Worm (Caenorhabditis elegans) whole organism, mixed stage, embryonic: ENCODE measurements around the gene his-31.

ENCODE experiments used
- M03D4.4 ChIP-seq: sonication (generic microtip); optimal IDR thresholded peaks from 2 replicates; lab custom pipeline; 2017; ENCODE audit warnings: mild to moderate bottlenecking, missing genetic modification characterization, missing compliant biosample characterization
- bed-3 ChIP-seq: fragments of 200-800 bp; sonication (Bioruptor generic); optimal IDR thresholded peaks from 3 replicates; lab custom pipeline; 2018; ENCODE audit warnings: mild to moderate bottlenecking, missing genetic modification characterization, moderate library complexity, missing compliant biosample characterization
- blmp-1 ChIP-seq: fragments of 150-350 bp; optimal IDR thresholded peaks from 2 replicates; lab custom pipeline; 2014; ENCODE audit warnings: missing biosample characterization, missing genetic modification characterization
- ceh-39 ChIP-seq: fragments of 150-350 bp; optimal IDR thresholded peaks from 2 replicates; lab custom pipeline; 2014; ENCODE audit warnings: missing biosample characterization, missing genetic modification characterization
- ceh-43 ChIP-seq: fragments of 200-800 bp; sonication (Bioruptor generic); optimal IDR thresholded peaks from 2 replicates; lab custom pipeline; 2018; ENCODE audit warnings: mild to moderate bottlenecking, missing genetic modification characterization, moderate library complexity, missing compliant biosample characterization
- ceh-83 ChIP-seq: fragments of 200-800 bp; sonication (Bioruptor generic); optimal IDR thresholded peaks from 2 replicates; lab custom pipeline; 2018; ENCODE audit warnings: mild to moderate bottlenecking, missing genetic modification characterization, missing compliant biosample characterization
- ces-1 ChIP-seq: fragments of 150-350 bp; optimal IDR thresholded peaks from 2 replicates; lab custom pipeline; 2014; ENCODE audit warnings: missing biosample characterization, missing genetic modification reagents, missing genetic modification characterization
- cnd-1 ChIP-seq: fragments of 200-800 bp; sonication (Bioruptor generic); optimal IDR thresholded peaks from 2 replicates; lab custom pipeline; 2018; ENCODE audit warnings: mild to moderate bottlenecking, missing genetic modification characterization, missing compliant biosample characterization
- drap-1 ChIP-seq: fragments of 200-800 bp; sonication (Bioruptor generic); optimal IDR thresholded peaks from 3 replicates; lab custom pipeline; 2018; ENCODE audit warnings: mild to moderate bottlenecking, missing genetic modification characterization, missing compliant biosample characterization
- elt-1 ChIP-seq: sonication (generic microtip); optimal IDR thresholded peaks from 2 replicates; lab custom pipeline; 2017; ENCODE audit warnings: missing genetic modification characterization, mild to moderate bottlenecking, missing compliant biosample characterization, antibody characterized with exemption, moderate library complexity, borderline replicate concordance; ENCODE audit not compliant: insufficient read depth
- elt-3 ChIP-seq: fragments of 150-350 bp; optimal IDR thresholded peaks from 2 replicates; lab custom pipeline; 2014; ENCODE audit warnings: missing biosample characterization, missing genetic modification characterization
- flh-1 ChIP-seq: fragments of 200-800 bp; sonication (Bioruptor generic); optimal IDR thresholded peaks from 2 replicates; lab custom pipeline; 2018; ENCODE audit warnings: mild to moderate bottlenecking, missing genetic modification characterization, moderate library complexity, missing compliant biosample characterization
- ham-2 ChIP-seq: fragments of 200-800 bp; sonication (Bioruptor generic); optimal IDR thresholded peaks from 2 replicates; lab custom pipeline; 2018; ENCODE audit warnings: mild to moderate bottlenecking, missing genetic modification characterization, missing compliant biosample characterization
- hlh-1 ChIP-seq: fragments of 150-350 bp; optimal IDR thresholded peaks from 2 replicates; lab custom pipeline; 2014; ENCODE audit warnings: missing biosample characterization, missing genetic modification reagents, missing genetic modification characterization
- lin-13 ChIP-seq: fragments of 150-350 bp; optimal IDR thresholded peaks from 2 replicates; lab custom pipeline; 2014; ENCODE audit warnings: missing biosample characterization, missing genetic modification characterization
- lin-32 ChIP-seq: fragments of 200-800 bp; sonication (Bioruptor generic); optimal IDR thresholded peaks from 2 replicates; lab custom pipeline; 2018; ENCODE audit warnings: mild to moderate bottlenecking, missing genetic modification characterization, missing compliant biosample characterization
- lsy-2 ChIP-seq: fragments of 150-350 bp; optimal IDR thresholded peaks from 2 replicates; lab custom pipeline; 2014; ENCODE audit warnings: missing biosample characterization, missing genetic modification characterization
- mab-5 ChIP-seq: fragments of 150-350 bp; optimal IDR thresholded peaks from 2 replicates; lab custom pipeline; 2014; ENCODE audit warnings: missing biosample characterization, missing genetic modification characterization
- mep-1 ChIP-seq: fragments of 150-350 bp; optimal IDR thresholded peaks from 2 replicates; lab custom pipeline; 2017; ENCODE audit warnings: missing biosample characterization, missing genetic modification reagents, missing genetic modification characterization, inconsistent platforms
- mls-2 ChIP-seq: sonication (generic microtip); optimal IDR thresholded peaks from 2 replicates; lab custom pipeline; 2016; ENCODE audit warnings: mild to moderate bottlenecking, missing genetic modification characterization, moderate library complexity, missing compliant biosample characterization
- nhr-12 ChIP-seq: fragments of 150-350 bp; optimal IDR thresholded peaks from 2 replicates; lab custom pipeline; 2014; ENCODE audit warnings: missing biosample characterization, missing genetic modification characterization
- nhr-2 ChIP-seq: fragments of 150-350 bp; optimal IDR thresholded peaks from 2 replicates; lab custom pipeline; 2014; ENCODE audit warnings: missing biosample characterization, missing genetic modification characterization
- nhr-237 ChIP-seq: fragments of 150-350 bp; optimal IDR thresholded peaks from 2 replicates; lab custom pipeline; 2014; ENCODE audit warnings: missing biosample characterization, missing genetic modification characterization
- nhr-28 ChIP-seq: fragments of 150-350 bp; optimal IDR thresholded peaks from 2 replicates; lab custom pipeline; 2014; ENCODE audit warnings: missing biosample characterization, missing genetic modification characterization
- nhr-76 ChIP-seq: sonication (generic microtip); optimal IDR thresholded peaks from 2 replicates; lab custom pipeline; 2017; ENCODE audit warnings: missing biosample characterization, missing genetic modification characterization
- pha-4 ChIP-seq: fragments of 150-350 bp; optimal IDR thresholded peaks from 2 replicates; lab custom pipeline; 2018; ENCODE audit warnings: missing biosample characterization, missing genetic modification reagents, missing genetic modification characterization
- sem-2 ChIP-seq: fragments of 200-800 bp; sonication (Bioruptor generic); optimal IDR thresholded peaks from 2 replicates; lab custom pipeline; 2018; ENCODE audit warnings: mild to moderate bottlenecking, missing genetic modification characterization, missing compliant biosample characterization
- snpc-4 ChIP-seq: fragments of 150-350 bp; optimal IDR thresholded peaks from 2 replicates; lab custom pipeline; 2014; ENCODE audit warnings: missing biosample characterization, missing genetic modification characterization
- sptf-1 ChIP-seq: sonication (generic microtip); optimal IDR thresholded peaks from 2 replicates; lab custom pipeline; 2017; ENCODE audit warnings: mild to moderate bottlenecking, missing genetic modification characterization, moderate library complexity, missing compliant biosample characterization
- tbx-8 ChIP-seq: fragments of 200-800 bp; sonication (Bioruptor generic); optimal IDR thresholded peaks from 2 replicates; lab custom pipeline; 2018; ENCODE audit warnings: mild to moderate bottlenecking, missing genetic modification characterization, moderate library complexity, missing compliant biosample characterization
- unc-120 ChIP-seq: sonication (generic microtip); optimal IDR thresholded peaks from 2 replicates; lab custom pipeline; 2017; ENCODE audit warnings: missing genetic modification characterization, missing compliant biosample characterization; ENCODE audit not compliant: poor library complexity, severe bottlenecking
- unc-39 ChIP-seq: fragments of 150-350 bp; optimal IDR thresholded peaks from 2 replicates; lab custom pipeline; 2014; ENCODE audit warnings: missing biosample characterization, missing genetic modification characterization
- unc-62 ChIP-seq: fragments of 150-350 bp; optimal IDR thresholded peaks from 2 replicates; lab custom pipeline; 2014; ENCODE audit warnings: missing biosample characterization, missing genetic modification reagents, missing genetic modification characterization
- zip-8 ChIP-seq: fragments of 150-350 bp; optimal IDR thresholded peaks from 2 replicates; lab custom pipeline; 2014; ENCODE audit warnings: missing biosample characterization, missing genetic modification characterization
- ztf-11 ChIP-seq: fragments of 150-350 bp; optimal IDR thresholded peaks from 2 replicates; lab custom pipeline; 2014; ENCODE audit warnings: missing biosample characterization, missing genetic modification characterization

The his-31 gene

DNA sequence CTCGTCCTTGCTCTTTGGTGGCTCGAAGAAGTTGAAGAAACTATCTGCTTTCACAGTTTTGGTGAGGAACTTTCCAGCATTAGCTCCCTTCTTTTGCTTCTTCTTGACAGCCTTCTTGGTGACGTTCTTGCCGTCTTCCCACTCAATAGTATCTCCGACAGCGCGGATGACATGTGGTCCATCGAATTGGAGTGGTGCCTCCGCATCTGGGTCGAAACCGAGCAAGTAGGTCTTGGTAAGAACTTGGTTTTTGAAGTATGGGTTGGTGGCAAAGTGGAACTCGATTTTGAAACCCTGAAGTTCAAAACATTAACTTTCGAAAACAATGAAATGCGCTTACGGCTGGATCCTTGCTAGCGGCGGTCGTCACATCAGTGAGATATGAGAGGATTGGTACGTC is 44.5 kb upstream of the his-31 start:
- TF ChIP-seq snpc-4 (no peak), zip-8 (tag; lab: Kevin White, UChicago) (no peak), lin-32 (GFP tag; lab: Kevin White, UChicago) (no peak), mls-2 (tag; lab: Kevin White, UChicago) (no peak), drap-1 (GFP tag; lab: Kevin White, UChicago) (no peak), unc-120 (tag; lab: Kevin White, UChicago) (no peak), pha-4 (no peak), unc-39 (no peak), ces-1 (GFP tag; lab: Kevin White, UChicago) (no peak), ztf-11 (tag; lab: Kevin White, UChicago) (no peak)
- TF ChIP-seq, all 35 proteins: peak for 0

DNA sequence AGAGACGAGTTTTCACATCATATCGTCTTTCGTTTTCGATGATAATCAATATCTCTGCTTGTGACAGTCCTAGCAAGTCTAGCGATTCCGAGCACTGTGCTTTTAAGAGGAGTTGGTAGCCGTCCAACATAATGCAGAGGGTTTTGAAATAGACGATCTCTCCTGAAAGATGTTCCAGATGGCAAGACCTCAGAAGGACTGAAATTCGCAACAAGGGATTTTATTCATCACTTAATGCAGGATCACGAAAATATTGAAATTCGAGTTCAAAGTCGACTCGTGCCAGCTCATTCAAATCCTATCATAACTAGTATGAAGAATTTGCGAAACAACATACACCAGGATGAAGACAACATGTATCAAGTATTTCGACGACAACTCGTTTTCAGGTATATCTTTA is 43.7 kb upstream of the his-31 start, which contains the start of gene D2096.7:
Gene D2096.7, minus strand, starts transcription at position 130 of the 400 bp plus-strand sequence.
- TF ChIP-seq lin-13 (tag; lab: Kevin White, UChicago), result no peak
- no peak for TF ChIP-seq ceh-39 (tag; lab: Kevin White, UChicago)

DNA sequence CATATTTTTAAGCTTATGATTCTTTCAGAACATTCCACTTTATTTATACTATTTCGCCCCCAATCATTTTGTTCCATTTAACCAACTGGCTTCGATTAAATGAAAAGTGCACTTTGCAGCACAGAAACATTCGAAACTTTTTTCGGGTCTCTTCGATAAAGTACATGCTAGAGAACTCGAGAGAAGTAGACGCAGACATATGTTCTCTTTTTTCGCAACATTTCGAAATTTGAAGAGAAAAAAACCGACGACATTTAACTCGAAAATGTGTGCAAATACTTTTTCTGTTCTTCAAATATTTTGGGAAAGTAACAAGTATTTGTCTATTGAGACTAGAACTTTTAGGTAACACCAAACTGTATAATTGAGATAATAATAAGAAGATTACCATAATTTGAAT is 43.1 kb upstream of the his-31 start:
- TF ChIP-seq sptf-1 (tag; lab: Kevin White, UChicago) (no peak), zip-8 (tag; lab: Kevin White, UChicago) (no peak), nhr-28 (tag; lab: Kevin White, UChicago) (no peak), ceh-43 (GFP tag; lab: Kevin White, UChicago) (no peak), unc-62 (GFP tag; lab: Kevin White, UChicago) (no peak), nhr-237 (no peak), bed-3 (GFP tag; lab: Kevin White, UChicago) (no peak), unc-39 (no peak), tbx-8 (GFP tag; lab: Kevin White, UChicago) (no peak), elt-1 (tag; lab: Kevin White, UChicago) (no peak), elt-3 (tag; lab: Kevin White, UChicago) (no peak), blmp-1 (tag; lab: Kevin White, UChicago) (no peak), mls-2 (tag; lab: Kevin White, UChicago) (no peak), cnd-1 (tag; lab: Kevin White, UChicago) (no peak), unc-120 (tag; lab: Kevin White, UChicago) (no peak), ceh-39 (tag; lab: Kevin White, UChicago) (no peak), ztf-11 (tag; lab: Kevin White, UChicago) (no peak)

DNA sequence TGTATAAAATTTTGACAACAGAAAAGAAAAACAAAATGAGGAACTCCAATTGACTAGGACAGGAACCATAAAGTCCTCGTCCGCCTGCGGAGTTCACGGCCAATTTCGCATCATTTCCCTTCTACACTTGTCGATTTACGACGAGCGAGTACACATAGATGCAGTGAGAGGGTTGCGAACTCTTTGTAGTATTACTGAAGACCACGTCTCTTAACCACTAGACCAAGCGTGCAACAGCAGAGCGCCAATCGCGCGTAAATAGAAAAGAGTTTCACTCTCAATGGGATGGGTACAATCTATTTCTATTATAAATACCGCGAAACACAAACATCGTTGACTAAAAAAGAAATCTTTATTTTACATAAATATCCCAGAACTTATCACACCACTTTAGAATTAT is 41.6 kb upstream of the his-31 start:
- TF ChIP-seq sem-2 (GFP tag; lab: Kevin White, UChicago), result peak; percentile 87
- TF ChIP-seq ces-1 (GFP tag; lab: Kevin White, UChicago), result no peak
- TF ChIP-seq lin-32 (GFP tag; lab: Kevin White, UChicago), result peak; percentile 84
- TF ChIP-seq unc-62 (GFP tag; lab: Kevin White, UChicago), result peak; percentile 45
- peak; percentile 54 for TF ChIP-seq nhr-28 (tag; lab: Kevin White, UChicago)
- no peak for TF ChIP-seq snpc-4
- TF ChIP-seq zip-8 (tag; lab: Kevin White, UChicago), result no peak
- TF ChIP-seq blmp-1 (tag; lab: Kevin White, UChicago), result no peak
- TF ChIP-seq ham-2, result peak; percentile 82
- peak; percentile 4 for TF ChIP-seq ztf-11 (tag; lab: Kevin White, UChicago)
- TF ChIP-seq lin-13 (tag; lab: Kevin White, UChicago), result peak; percentile 10
- TF ChIP-seq unc-39, result no peak
- peak; percentile 86 for TF ChIP-seq mep-1 (tag; lab: Kevin White, UChicago)
- TF ChIP-seq ceh-39 (tag; lab: Kevin White, UChicago), result peak; percentile 48
- no peak for TF ChIP-seq elt-3 (tag; lab: Kevin White, UChicago)
- TF ChIP-seq hlh-1, result peak; percentile 15
- peak; percentile 92 for TF ChIP-seq drap-1 (GFP tag; lab: Kevin White, UChicago)
- peak; percentile 95 for TF ChIP-seq cnd-1 (tag; lab: Kevin White, UChicago)
- peak; percentile 93 for TF ChIP-seq mls-2 (tag; lab: Kevin White, UChicago)
- peak; percentile 74 for TF ChIP-seq bed-3 (GFP tag; lab: Kevin White, UChicago)
- TF ChIP-seq ceh-83 (GFP tag; lab: Kevin White, UChicago), result peak; percentile 94
- TF ChIP-seq ceh-43 (GFP tag; lab: Kevin White, UChicago), result peak; percentile 84
- TF ChIP-seq nhr-76 (tag; lab: Kevin White, UChicago), result no peak
- TF ChIP-seq nhr-2, result no peak
- peak; percentile 25 for TF ChIP-seq nhr-12 (tag; lab: Kevin White, UChicago)
- TF ChIP-seq pha-4, result peak; percentile 80
- TF ChIP-seq elt-1 (tag; lab: Kevin White, UChicago), result no peak
- no peak for TF ChIP-seq lsy-2 (tag; lab: Kevin White, UChicago)
- peak; percentile 80 for TF ChIP-seq tbx-8 (GFP tag; lab: Kevin White, UChicago)
- TF ChIP-seq mab-5 (tag; lab: Kevin White, UChicago), result no peak
- TF ChIP-seq flh-1 (GFP tag; lab: Kevin White, UChicago), result peak; percentile 68
- TF ChIP-seq M03D4.4 (tag; lab: Kevin White, UChicago), result peak; percentile 94
- TF ChIP-seq sptf-1 (tag; lab: Kevin White, UChicago), result peak; percentile 91
- TF ChIP-seq nhr-237, result peak; percentile 38
- TF ChIP-seq unc-120 (tag; lab: Kevin White, UChicago), result peak; percentile 75
